Worm (Caenorhabditis elegans) whole organism, early embryonic: ENCODE results near the gene aka-1.

Experiments
- ama-1 ChIP-seq: fragments of 150-350 bp; optimal IDR thresholded peaks from 2 replicates; lab custom pipeline; 2014
- ceh-13 ChIP-seq: fragments of 200-800 bp; sonication (Bioruptor generic); optimal IDR thresholded peaks from 2 replicates; lab custom pipeline; 2018; ENCODE audit warnings: mild to moderate bottlenecking, missing genetic modification characterization, missing compliant biosample characterization
- ceh-36 ChIP-seq: sonication (generic microtip); optimal IDR thresholded peaks from 2 replicates; lab custom pipeline; 2016; ENCODE audit warnings: missing genetic modification characterization, inconsistent platforms, missing compliant biosample characterization
- flt-1 ChIP-seq: fragments of 200-800 bp; sonication (Bioruptor generic); IDR thresholded peaks from 2 replicates; pipeline ENCODE4 v1.3.6; 2022; ENCODE audit warnings: missing genetic modification characterization, missing compliant biosample characterization
- hmg-4 ChIP-seq: fragments of 200-800 bp; sonication (Bioruptor generic); optimal IDR thresholded peaks from 2 replicates; lab custom pipeline; 2018; ENCODE audit warnings: mild to moderate bottlenecking, missing genetic modification characterization, missing compliant biosample characterization
- hnd-1 ChIP-seq: sonication (generic microtip); optimal IDR thresholded peaks from 2 replicates; lab custom pipeline; 2016; ENCODE audit warnings: missing genetic modification characterization, missing compliant biosample characterization
- sea-1 ChIP-seq: fragments of 200-800 bp; sonication (Bioruptor generic); conservative IDR thresholded peaks from 2 replicates; pipeline ENCODE4 v1.3.6; 2022; ENCODE audit warnings: missing genetic modification characterization, missing compliant biosample characterization

- no peak for TF ChIP-seq ceh-36 (tag; lab: Kevin White, UChicago)
- no peak for TF ChIP-seq sea-1 (GFP tag; lab: Robert Waterston, UW)
- TF ChIP-seq ceh-13 (GFP tag; lab: Kevin White, UChicago): no peak
- TF ChIP-seq flt-1 (GFP tag; lab: Robert Waterston, UW): no peak
- TF ChIP-seq ama-1 (lab: Kevin White, UChicago): no peak
- no peak for TF ChIP-seq hmg-4 (GFP tag; lab: Kevin White, UChicago)
- TF ChIP-seq hnd-1 (tag; lab: Kevin White, UChicago): no peak
Observed at ce11 chrII:7519221-7519620, 40.9 kb upstream of the aka-1 start, which contains the start of gene glb-9.
